Worm (Caenorhabditis elegans): ENCODE data around the gene C17B7.5.

C17B7.5 gene

DNA sequence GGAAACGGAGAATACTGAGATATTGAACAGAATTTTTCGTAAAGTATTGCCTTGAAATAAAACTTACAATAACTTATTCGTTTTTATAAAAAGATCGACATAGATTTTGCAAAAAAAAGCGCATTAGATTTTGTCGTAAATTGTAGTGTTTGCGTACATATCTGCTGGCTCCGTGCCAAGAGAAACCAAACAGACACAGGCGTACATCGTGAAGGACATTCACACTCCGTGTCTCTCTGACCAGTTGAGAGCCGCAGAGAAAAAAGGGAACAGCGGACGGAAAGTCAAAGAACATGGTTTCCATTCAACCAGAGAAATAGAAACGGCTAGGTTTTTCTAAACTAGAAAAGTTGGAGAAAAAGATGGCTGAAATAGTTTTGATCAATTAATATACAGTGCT lies 18.1 kb upstream of the C17B7.5 start, which contains the start of gene arrd-19:
Gene arrd-19 (minus strand): TSS at position 209 of the 400 bp plus-strand sequence.
- TF ChIP-seq unc-39 (tag; optimal IDR thresholded peaks at IDR 0.05) (no peak), egl-27 (tag; optimal IDR thresholded peaks at IDR 0.05) (no peak), skn-1 (tag; optimal IDR thresholded peaks at IDR 0.05) (no peak), fkh-10 (GFP tag; optimal IDR thresholded peaks at IDR 0.05) (no peak), unc-62 (GFP tag; optimal IDR thresholded peaks at IDR 0.05) (no peak), snpc-4 (tag; optimal IDR thresholded peaks at IDR 0.05) (peak; percentile 45), nhr-43 (tag; optimal IDR thresholded peaks at IDR 0.05; ENCODE audit: poor library complexity, severe bottlenecking) (peak; percentile 72), eor-1 (tag; optimal IDR thresholded peaks at IDR 0.05) (no peak), hmg-11 (tag; optimal IDR thresholded peaks at IDR 0.05) (peak; percentile 84), fos-1 (tag; optimal IDR thresholded peaks at IDR 0.05) (no peak), mdl-1 (tag; optimal IDR thresholded peaks at IDR 0.05) (no peak), nhr-12 (tag; optimal IDR thresholded peaks at IDR 0.05) (no peak), jun-1 (tag; optimal IDR thresholded peaks at IDR 0.05) (peak; percentile 13), nfya-1 (tag; optimal IDR thresholded peaks at IDR 0.05; ENCODE audit: insufficient read depth) (peak; percentile 83), ZK546.5 (tag; optimal IDR thresholded peaks at IDR 0.05) (no peak), lin-15B (tag; optimal IDR thresholded peaks at IDR 0.05) (peak; percentile 70), R02D3.7 (tag; optimal IDR thresholded peaks at IDR 0.05) (no peak), nhr-67 (tag; optimal IDR thresholded peaks at IDR 0.05) (no peak), nhr-237 (tag; optimal IDR thresholded peaks at IDR 0.05) (no peak), nhr-77 (tag; optimal IDR thresholded peaks at IDR 0.05) (no peak), zag-1 (tag; optimal IDR thresholded peaks at IDR 0.05) (no peak), fkh-2 (tag; optimal IDR thresholded peaks at IDR 0.05) (no peak), lsy-12 (tag; optimal IDR thresholded peaks at IDR 0.05) (no peak), lin-39 (tag; optimal IDR thresholded peaks at IDR 0.05) (peak; percentile 60), ceh-28 (tag; optimal IDR thresholded peaks at IDR 0.05) (peak; percentile 52), ceh-16 (tag; optimal IDR thresholded peaks at IDR 0.05) (no peak), ztf-4 (tag; optimal IDR thresholded peaks at IDR 0.05) (no peak), elt-3 (tag; optimal IDR thresholded peaks at IDR 0.05) (peak in 1 of 3 experiments; percentile 39), aly-2 (tag; optimal IDR thresholded peaks at IDR 0.05) (no peak), sea-2 (GFP tag; optimal IDR thresholded peaks at IDR 0.05) (no peak), elt-2 (tag; optimal IDR thresholded peaks at IDR 0.05) (peak; percentile 46), nhr-11 (tag; optimal IDR thresholded peaks at IDR 0.05) (no peak), ceh-82 (tag; optimal IDR thresholded peaks at IDR 0.05) (no peak), egl-5 (tag; optimal IDR thresholded peaks at IDR 0.05) (peak; percentile 75), nhr-28 (tag; optimal IDR thresholded peaks at IDR 0.05) (no peak), elt-1 (tag; optimal IDR thresholded peaks at IDR 0.05) (no peak), tbx-2 (tag; optimal IDR thresholded peaks at IDR 0.05) (peak; percentile 38), nhr-23 (tag; optimal IDR thresholded peaks at IDR 0.05) (peak; percentile 85), daf-12 (tag; optimal IDR thresholded peaks at IDR 0.05) (no peak), mml-1 (tag; optimal IDR thresholded peaks at IDR 0.05) (no peak), pha-4 (tag; optimal IDR thresholded peaks at IDR 0.05) (peak; percentile 89), pqm-1 (tag; optimal IDR thresholded peaks at IDR 0.05) (peak; percentile 11), nhr-25 (tag; optimal IDR thresholded peaks at IDR 0.05) (peak; percentile 92), ama-1 (optimal IDR thresholded peaks at IDR 0.05) (no peak), ceh-9 (tag; optimal IDR thresholded peaks at IDR 0.05) (no peak), ztf-11 (tag; optimal IDR thresholded peaks at IDR 0.05) (no peak), nhr-76 (tag; optimal IDR thresholded peaks at IDR 0.05) (no peak)

DNA sequence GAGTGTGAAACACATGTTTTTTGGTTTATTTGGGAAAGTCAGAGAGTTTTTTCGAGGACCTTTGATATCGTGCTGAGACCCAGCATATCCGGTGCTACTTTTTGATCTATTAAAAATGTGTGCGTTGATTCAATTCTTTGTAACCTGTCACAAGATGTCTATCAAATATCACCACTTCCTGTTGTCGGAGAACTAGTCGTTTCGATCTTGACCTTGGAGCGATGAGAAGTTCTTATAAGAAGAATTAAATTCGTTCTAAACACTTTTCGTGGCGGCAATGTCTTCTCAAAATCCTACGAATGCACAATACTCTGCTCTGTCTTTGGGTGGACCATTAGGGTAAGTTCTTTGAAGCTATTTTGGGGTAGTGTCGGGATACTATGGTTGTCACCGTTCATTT lies 17.3 kb upstream of the C17B7.5 start, which contains the start of gene F35F10.1:
Gene F35F10.1 (plus strand): TSS at position 200 of the 400 bp plus-strand sequence.
- TF ChIP-seq ceh-82 (tag; optimal IDR thresholded peaks at IDR 0.05) (no peak), mdl-1 (tag; optimal IDR thresholded peaks at IDR 0.05) (no peak), lin-39 (tag; optimal IDR thresholded peaks at IDR 0.05) (no peak), egl-27 (tag; optimal IDR thresholded peaks at IDR 0.05) (no peak), nhr-76 (tag; optimal IDR thresholded peaks at IDR 0.05) (no peak), nhr-23 (tag; optimal IDR thresholded peaks at IDR 0.05) (no peak), nhr-237 (tag; optimal IDR thresholded peaks at IDR 0.05) (no peak), ama-1 (optimal IDR thresholded peaks at IDR 0.05) (no peak), ceh-28 (tag; optimal IDR thresholded peaks at IDR 0.05) (no peak), egl-5 (tag; optimal IDR thresholded peaks at IDR 0.05) (no peak), ZK546.5 (tag; optimal IDR thresholded peaks at IDR 0.05) (no peak), nhr-77 (tag; optimal IDR thresholded peaks at IDR 0.05) (no peak), nhr-11 (tag; optimal IDR thresholded peaks at IDR 0.05) (no peak), fos-1 (tag; optimal IDR thresholded peaks at IDR 0.05) (no peak), nhr-28 (tag; optimal IDR thresholded peaks at IDR 0.05) (no peak), ztf-11 (tag; optimal IDR thresholded peaks at IDR 0.05) (no peak), ztf-4 (tag; optimal IDR thresholded peaks at IDR 0.05) (no peak), unc-62 (GFP tag; optimal IDR thresholded peaks at IDR 0.05) (no peak)

All from whole organism, L3 larva.